Worm (Caenorhabditis elegans) whole organism, early embryonic: ENCODE results near the gene C23H3.9.

Source experiments
- F13C5.2 ChIP-seq: sonication (generic microtip); optimal IDR thresholded peaks from 2 replicates; lab custom pipeline; 2017; ENCODE audit warnings: mild to moderate bottlenecking, missing genetic modification characterization, inconsistent platforms, missing compliant biosample characterization
- ama-1 ChIP-seq: fragments of 150-350 bp; optimal IDR thresholded peaks from 2 replicates; lab custom pipeline; 2014
- ets-7 ChIP-seq: sonication (generic microtip); optimal IDR thresholded peaks from 2 replicates; lab custom pipeline; 2016; ENCODE audit warnings: missing genotype, missing genetic modification characterization, missing compliant biosample characterization

DNA sequence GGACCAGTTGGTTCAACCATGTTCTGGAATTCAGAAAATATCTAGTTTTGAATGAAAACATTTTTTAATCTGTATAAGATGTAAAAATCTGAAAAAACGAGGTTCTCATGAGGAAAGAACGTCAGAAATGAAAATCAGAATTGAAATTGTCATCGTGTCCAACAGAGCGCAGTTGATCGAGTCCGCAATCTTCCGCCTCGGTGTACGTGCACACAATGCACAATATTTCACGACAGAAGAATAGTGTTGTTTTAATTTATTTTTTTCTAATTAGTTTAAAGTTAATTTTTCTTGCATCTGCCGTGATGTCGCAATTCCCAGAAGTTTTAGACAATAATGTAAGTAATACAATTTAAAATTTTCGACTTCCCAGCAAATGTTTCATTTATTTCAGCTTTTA is 35.4 kb downstream of the C23H3.9 start, which contains the start of gene nfyc-1:
- TF ChIP-seq ets-7 (tag; lab: Kevin White, UChicago) (no peak), F13C5.2 (tag; lab: Kevin White, UChicago) (peak; percentile 54), ama-1 (lab: Kevin White, UChicago) (no peak)
